Fruit fly (Drosophila melanogaster) whole organism, embryonic: Measurements from ENCODE around the gene path.

Source experiments
- Adf1 ChIP-seq: fragments of 200-800 bp; sonication (Bioruptor generic); IDR thresholded peaks from 2 replicates; pipeline ENCODE4 v1.3.6; 2022; ENCODE audit warnings: missing biosample characterization, missing genetic modification characterization
- Atf6 ChIP-seq: fragments of 200-800 bp; sonication (Bioruptor generic); IDR thresholded peaks from 2 replicates; pipeline ENCODE4 v1.3.6; 2022; ENCODE audit warnings: missing biosample characterization, missing genetic modification characterization
- BtbVII ChIP-seq: fragments of 200-800 bp; sonication (Bioruptor generic); optimal IDR thresholded peaks from 3 replicates; lab custom pipeline; 2017; ENCODE audit warnings: missing biosample characterization, mild to moderate bottlenecking, missing genetic modification characterization
- CG11398 ChIP-seq: fragments of 200-800 bp; sonication (Bioruptor generic); optimal IDR thresholded peaks from 2 replicates; lab custom pipeline; 2016; ENCODE audit warnings: missing biosample characterization, missing genetic modification characterization
- CG12155 ChIP-seq: fragments of 200-800 bp; sonication (Bioruptor generic); optimal IDR thresholded peaks from 3 replicates; lab custom pipeline; 2016; ENCODE audit warnings: missing biosample characterization, missing genetic modification characterization
- CG12391 ChIP-seq: fragments of 200-800 bp; sonication (Bioruptor generic); optimal IDR thresholded peaks from 3 replicates; lab custom pipeline; 2018; ENCODE audit warnings: missing biosample characterization, mild to moderate bottlenecking, missing genetic modification characterization, moderate library complexity
- CG12744 ChIP-seq: fragments of 200-800 bp; sonication (Bioruptor generic); optimal IDR thresholded peaks from 2 replicates; lab custom pipeline; 2016; ENCODE audit warnings: missing biosample characterization, missing genetic modification characterization
- CG13775 ChIP-seq: fragments of 200-800 bp; sonication (Bioruptor generic); optimal IDR thresholded peaks from 3 replicates; lab custom pipeline; 2017; ENCODE audit warnings: missing biosample characterization, mild to moderate bottlenecking, missing genetic modification characterization
- CG13894 ChIP-seq: fragments of 200-800 bp; sonication (Bioruptor generic); optimal IDR thresholded peaks from 3 replicates; lab custom pipeline; 2018; ENCODE audit warnings: missing biosample characterization, mild to moderate bottlenecking, missing genetic modification characterization, moderate library complexity
- CG1602 ChIP-seq: fragments of 200-800 bp; sonication (Bioruptor generic); optimal IDR thresholded peaks from 3 replicates; lab custom pipeline; 2016; ENCODE audit warnings: missing biosample characterization, missing genetic modification characterization
- CG1603 ChIP-seq: fragments of 200-800 bp; sonication (Bioruptor generic); optimal IDR thresholded peaks from 2 replicates; lab custom pipeline; 2019; ENCODE audit warnings: missing biosample characterization, mild to moderate bottlenecking, missing genetic modification characterization, moderate library complexity
- CG16815 ChIP-seq: fragments of 200-800 bp; sonication (Bioruptor generic); optimal IDR thresholded peaks from 3 replicates; lab custom pipeline; 2017; ENCODE audit warnings: missing biosample characterization, mild to moderate bottlenecking, missing genetic modification characterization
- CG17385 ChIP-seq: fragments of 200-800 bp; sonication (Bioruptor generic); optimal IDR thresholded peaks from 3 replicates; lab custom pipeline; 2018; ENCODE audit warnings: missing biosample characterization, mild to moderate bottlenecking, missing genetic modification characterization
- CG17612 ChIP-seq: fragments of 200-800 bp; sonication (Bioruptor generic); IDR thresholded peaks from 2 replicates; pipeline ENCODE4 v1.3.6; 2022; ENCODE audit warnings: missing biosample characterization, missing genetic modification characterization
- CG17802 ChIP-seq: fragments of 200-800 bp; sonication (Bioruptor generic); optimal IDR thresholded peaks from 2 replicates; lab custom pipeline; 2018; ENCODE audit warnings: missing biosample characterization, mild to moderate bottlenecking, missing genetic modification characterization, moderate library complexity
- CG17912 ChIP-seq: fragments of 200-800 bp; sonication (Bioruptor generic); optimal IDR thresholded peaks from 2 replicates; lab custom pipeline; 2018; ENCODE audit warnings: missing biosample characterization, mild to moderate bottlenecking, missing genetic modification characterization
- CG18262 ChIP-seq: fragments of 200-800 bp; optimal IDR thresholded peaks from 3 replicates; lab custom pipeline; 2019; ENCODE audit warnings: missing biosample characterization, mild to moderate bottlenecking, missing genetic modification characterization, moderate library complexity
- CG2202 ChIP-seq: fragments of 200-800 bp; sonication (Bioruptor generic); optimal IDR thresholded peaks from 2 replicates; lab custom pipeline; 2018; ENCODE audit warnings: missing biosample characterization, mild to moderate bottlenecking, missing genetic modification characterization
- CG2678 ChIP-seq: fragments of 200-800 bp; sonication (Bioruptor generic); optimal IDR thresholded peaks from 3 replicates; lab custom pipeline; 2019; ENCODE audit warnings: missing biosample characterization, mild to moderate bottlenecking, missing genetic modification characterization, moderate library complexity
- CG31365 ChIP-seq: fragments of 200-800 bp; sonication (Bioruptor generic); optimal IDR thresholded peaks from 2 replicates; lab custom pipeline; 2018; ENCODE audit warnings: missing biosample characterization, mild to moderate bottlenecking, missing genetic modification characterization
- CG34376 ChIP-seq: fragments of 200-800 bp; sonication (Bioruptor generic); optimal IDR thresholded peaks from 2 replicates; lab custom pipeline; 2018; ENCODE audit warnings: missing biosample characterization, mild to moderate bottlenecking, missing genetic modification characterization
- CG4328 ChIP-seq: fragments of 200-800 bp; sonication (Bioruptor generic); optimal IDR thresholded peaks from 3 replicates; lab custom pipeline; 2017; ENCODE audit warnings: missing biosample characterization, missing genetic modification reagents, missing genetic modification characterization
- CG6272 ChIP-seq: fragments of 200-800 bp; sonication (Bioruptor generic); IDR thresholded peaks from 2 replicates; pipeline ENCODE4 v1.3.6; 2022; ENCODE audit warnings: missing biosample characterization, missing genetic modification characterization
- CG6683 ChIP-seq: fragments of 200-800 bp; sonication (Bioruptor generic); optimal IDR thresholded peaks from 2 replicates; lab custom pipeline; 2017; ENCODE audit warnings: missing biosample characterization, mild to moderate bottlenecking, missing genetic modification characterization, missing genetic modification reagents
- CG6854 ChIP-seq: fragments of 200-800 bp; sonication (Bioruptor generic); optimal IDR thresholded peaks from 3 replicates; lab custom pipeline; 2017; ENCODE audit warnings: missing biosample characterization, mild to moderate bottlenecking, missing genetic modification characterization
- CG7839 ChIP-seq: fragments of 200-800 bp; sonication (Bioruptor generic); optimal IDR thresholded peaks from 3 replicates; lab custom pipeline; 2018; ENCODE audit warnings: missing biosample characterization, mild to moderate bottlenecking, missing genetic modification characterization, moderate library complexity
- CG7987 ChIP-seq: fragments of 200-800 bp; sonication (Bioruptor generic); optimal IDR thresholded peaks from 2 replicates; lab custom pipeline; 2018; ENCODE audit warnings: missing biosample characterization, mild to moderate bottlenecking, missing genetic modification characterization, moderate library complexity
- CHES-1-like ChIP-seq: fragments of 200-800 bp; sonication (Bioruptor generic); optimal IDR thresholded peaks from 2 replicates; lab custom pipeline; 2016; ENCODE audit warnings: missing biosample characterization, missing genetic modification characterization
- Doc2 ChIP-seq: fragments of 200-800 bp; sonication (Bioruptor generic); IDR thresholded peaks from 2 replicates; pipeline ENCODE4 v1.3.6; 2022; ENCODE audit warnings: missing biosample characterization, missing genetic modification characterization
- Med ChIP-seq: fragments of 200-800 bp; sonication (Bioruptor generic); peaks from one replicate; lab custom pipeline; 2016; ENCODE audit warnings: missing biosample characterization, missing genetic modification characterization, mild to moderate bottlenecking, inconsistent platforms, moderate library complexity
- Opbp ChIP-seq: fragments of 200-800 bp; sonication (Bioruptor generic); IDR thresholded peaks from 3 replicates; pipeline ENCODE4 v1.3.6; 2022; ENCODE audit warnings: missing biosample characterization, missing genetic modification characterization; ENCODE audit not compliant: partially characterized antibody
- Sin3A ChIP-seq: fragments of >200 bp; optimal IDR thresholded peaks from 2 replicates; lab custom pipeline; 2018
- Sox100B ChIP-seq: fragments of 200-800 bp; sonication (Bioruptor generic); optimal IDR thresholded peaks from 3 replicates; lab custom pipeline; 2018; ENCODE audit warnings: missing biosample characterization, mild to moderate bottlenecking, missing genetic modification characterization
- Trl ChIP-seq, 3 experiments: fragments of >200 bp in 2 of 3; fragments of 200-800 bp in 1 of 3; sonication (Bioruptor generic) in 1 of 3; optimal IDR thresholded peaks; 2 replicates in 1 of 3; 3 replicates in 2 of 3; lab custom pipeline; 2016 to 2017; ENCODE audit warnings: missing biosample characterization in 1 of 3, missing genetic modification characterization in 1 of 3
- ap ChIP-seq: fragments of 200-800 bp; sonication (Bioruptor generic); IDR thresholded peaks from 2 replicates; pipeline ENCODE4 v1.3.6; 2022; ENCODE audit warnings: missing biosample characterization, missing genetic modification characterization
- ato ChIP-seq: fragments of 200-800 bp; sonication (Bioruptor generic); IDR thresholded peaks from 2 replicates; pipeline ENCODE4 v1.3.6; 2022; ENCODE audit warnings: missing biosample characterization, missing genetic modification characterization; ENCODE audit not compliant: partially characterized antibody
- bigmax ChIP-seq: fragments of 200-800 bp; sonication (Bioruptor generic); optimal IDR thresholded peaks from 2 replicates; lab custom pipeline; 2018; ENCODE audit warnings: missing biosample characterization, mild to moderate bottlenecking, missing genetic modification characterization
- bsh ChIP-seq, 2 experiments: fragments of 200-800 bp; sonication (Bioruptor generic); optimal IDR thresholded peaks; 2 replicates each; lab custom pipeline; 2017 to 2018; ENCODE audit warnings: mild to moderate bottlenecking in 2 of 2, missing biosample characterization in 2 of 2, missing genetic modification characterization in 2 of 2, moderate library complexity in 1 of 2
- cwo ChIP-seq: fragments of 200-800 bp; sonication (Bioruptor generic); optimal IDR thresholded peaks from 3 replicates; lab custom pipeline; 2017; ENCODE audit warnings: missing biosample characterization, missing genetic modification characterization, mild to moderate bottlenecking, moderate library complexity, missing genetic modification reagents
- da ChIP-seq: fragments of 200-800 bp; sonication (Bioruptor generic); optimal IDR thresholded peaks from 2 replicates; lab custom pipeline; 2016; ENCODE audit warnings: missing biosample characterization, missing genetic modification characterization
- danr ChIP-seq: fragments of 200-800 bp; sonication (Bioruptor generic); IDR thresholded peaks from 2 replicates; pipeline ENCODE4 v1.3.6; 2022; ENCODE audit warnings: missing biosample characterization, missing genetic modification characterization
- fru ChIP-seq: fragments of >200 bp; optimal IDR thresholded peaks from 2 replicates; lab custom pipeline; 2017
- jumu ChIP-seq: fragments of 200-800 bp; sonication (Bioruptor generic); optimal IDR thresholded peaks from 3 replicates; lab custom pipeline; 2016; ENCODE audit warnings: missing biosample characterization, missing genetic modification characterization
- lola ChIP-seq, 3 experiments: fragments of >200 bp in 2 of 3; fragments of 200-800 bp in 1 of 3; sonication (Bioruptor generic) in 1 of 3; optimal IDR thresholded peaks; 2 replicates each; lab custom pipeline; 2017 to 2019; ENCODE audit warnings: missing biosample characterization in 3 of 3, missing genetic modification characterization in 3 of 3, mild to moderate bottlenecking in 1 of 3, moderate library complexity in 1 of 3
- mld ChIP-seq: fragments of 200-800 bp; sonication (Bioruptor generic); IDR thresholded peaks from 3 replicates; pipeline ENCODE4 v1.3.6; 2022; ENCODE audit warnings: missing biosample characterization, missing genetic modification characterization; ENCODE audit not compliant: partially characterized antibody
- phol ChIP-seq: fragments of 200-800 bp; sonication (Bioruptor generic); optimal IDR thresholded peaks from 3 replicates; lab custom pipeline; 2018; ENCODE audit warnings: missing biosample characterization, mild to moderate bottlenecking, missing genetic modification characterization, moderate library complexity
- vvl ChIP-seq: fragments of 200-800 bp; sonication (Bioruptor generic); IDR thresholded peaks from 2 replicates; pipeline ENCODE4 v1.3.6; 2022; ENCODE audit warnings: missing biosample characterization, missing genetic modification characterization
- zfh2 ChIP-seq: fragments of 200-800 bp; sonication (Bioruptor generic); optimal IDR thresholded peaks from 2 replicates; lab custom pipeline; 2016; ENCODE audit warnings: missing biosample characterization, missing genetic modification characterization

Gene path

dm6 chr3L:9460775-9461491 lies 44.2 kb downstream of the path start, which contains the start of the genes CG3434 and CG44838 (continued):
- TF ChIP-seq ato (GFP tag; lab: Robert Waterston, UW) (no peak), fru (no peak), vvl (GFP tag; lab: Robert Waterston, UW) (peak; percentile 88), CG12744 (GFP tag; lab: Kevin White, UChicago) (peak; percentile 28), Atf6 (peak; percentile 63; the same call in 1 of the 2 replicates), CG1603 (no peak), phol (peak; percentile 96), CG2678 (tag; lab: Kevin White, UChicago) (peak; percentile 83), zfh2 (GFP tag; lab: Kevin White, UChicago) (peak; percentile 75), CG34376 (GFP tag; lab: Kevin White, UChicago) (peak; percentile 70), CG12155 (peak; percentile 86), danr (GFP tag; lab: Robert Waterston, UW) (no peak), Doc2 (GFP tag; lab: Robert Waterston, UW) (no peak), CHES-1-like (GFP tag; lab: Kevin White, UChicago) (peak; percentile 75), CG13894 (tag; lab: Kevin White, UChicago) (peak; percentile 85), CG7987 (GFP tag; lab: Kevin White, UChicago) (peak; percentile 41), Med (GFP tag; lab: Kevin White, UChicago) (peak; percentile 92), CG6854 (GFP tag; lab: Kevin White, UChicago) (peak; percentile 70), jumu (GFP tag; lab: Kevin White, UChicago) (peak; percentile 73), CG16815 (peak; percentile 64), cwo (GFP tag; lab: Kevin White, UChicago) (peak; percentile 75), BtbVII (GFP tag; lab: Kevin White, UChicago) (peak; percentile 81), Sox100B (peak; percentile 71), CG2202 (peak; percentile 58), CG4328 (peak; percentile 72), CG18262 (tag; lab: Kevin White, UChicago) (peak; percentile 80), ap (GFP tag; lab: Robert Waterston, UW) (peak; percentile 35; the same call in 1 of the 2 replicates), Trl (optimal IDR thresholded peaks at IDR 0.05; lab: Kevin White, UChicago) (no peak), Trl (GFP tag; optimal IDR thresholded peaks at IDR 0.05; lab: Kevin White, UChicago) (peak; percentile 53), CG31365 (no peak), bsh (GFP tag; optimal IDR thresholded peaks at IDR 0.05; lab: Kevin White, UChicago) (peak; percentile 9 to 81), CG17385 (peak; percentile 73), CG13775 (GFP tag; lab: Kevin White, UChicago) (peak; percentile 89), Adf1 (peak; percentile 62), CG1602 (GFP tag; lab: Kevin White, UChicago) (peak; percentile 75), CG11398 (GFP tag; lab: Kevin White, UChicago) (no peak), mld (GFP tag; lab: Robert Waterston, UW) (no peak), CG17912 (GFP tag; lab: Kevin White, UChicago) (peak; percentile 3), Sin3A (lab: Kevin White, UChicago) (peak; percentile 2), CG6683 (GFP tag; lab: Kevin White, UChicago) (peak; percentile 62), CG6272 (peak; percentile 76; the same call in 1 of the 2 replicates), CG17802 (tag; lab: Kevin White, UChicago) (peak; percentile 58), bigmax (GFP tag; lab: Kevin White, UChicago) (peak; percentile 50), CG17612 (GFP tag; lab: Robert Waterston, UW) (no peak), Opbp (GFP tag; lab: Robert Waterston, UW) (no peak; the same call in 2 of the 3 replicates), lola (GFP tag; optimal IDR thresholded peaks at IDR 0.05; lab: Kevin White, UChicago) (peak in 1 of 3 experiments; percentile 79), CG7839 (tag; lab: Kevin White, UChicago) (peak; percentile 82), da (GFP tag; lab: Kevin White, UChicago) (no peak), CG12391 (tag; lab: Kevin White, UChicago) (peak; percentile 90)
